Worm (Caenorhabditis elegans) whole organism, L4/young adult: Measurements from ENCODE around the gene T25D1.3.

Source experiments
- W03F9.2 ChIP-seq: fragments of 150-350 bp; optimal IDR thresholded peaks from 2 replicates; lab custom pipeline; 2014; ENCODE audit warnings: missing biosample characterization, missing genetic modification characterization
- dao-5 ChIP-seq: sonication (generic microtip); optimal IDR thresholded peaks from 2 replicates; lab custom pipeline; 2016; ENCODE audit warnings: missing genotype, missing genetic modification characterization, moderate library complexity, missing compliant biosample characterization
- him-1 ChIP-seq: sonication (generic microtip); optimal IDR thresholded peaks from 2 replicates; lab custom pipeline; 2016; ENCODE audit warnings: missing genotype, missing genetic modification reagents, missing genetic modification characterization, missing compliant biosample characterization

T25D1.3 gene

ce11 chrX:16560895-16561294 lies 55.4 kb downstream of the T25D1.3 start:
- no peak for TF ChIP-seq him-1 (tag; lab: Kevin White, UChicago)
- TF ChIP-seq W03F9.2 (tag; lab: Kevin White, UChicago), result no peak
- no peak for TF ChIP-seq dao-5 (tag; lab: Kevin White, UChicago)
